Fruit fly (Drosophila melanogaster): ENCODE results near the gene CG14185.

The CG14185 gene

dm6 chr3L:20104543-20105046 is 1.3 kb upstream of the CG14185 start (continued):
- no peak for TF ChIP-seq CG5245 (GFP tag; optimal IDR thresholded peaks at IDR 0.05)
- TF ChIP-seq CG9437 (GFP tag; optimal IDR thresholded peaks at IDR 0.05): no peak
- no peak for TF ChIP-seq CG9609 (GFP tag; optimal IDR thresholded peaks at IDR 0.05)
- peak; percentile 5 for TF ChIP-seq nerfin-1 (tag; optimal IDR thresholded peaks at IDR 0.05)
- peak; percentile 50 for TF ChIP-seq CG1832 (GFP tag; optimal IDR thresholded peaks at IDR 0.05)
- TF ChIP-seq al (GFP tag; IDR thresholded peaks at IDR 0.05): no peak
- TF ChIP-seq CG18619 (GFP tag; optimal IDR thresholded peaks at IDR 0.05): no peak
- TF ChIP-seq repo (GFP tag; optimal IDR thresholded peaks at IDR 0.05): no peak
- peak; percentile 52 for TF ChIP-seq cg (GFP tag; optimal IDR thresholded peaks at IDR 0.05)
- 0 out of 2 replicates have a peak, but pooled peaks have one; percentile 17 for TF ChIP-seq slbo (GFP tag; IDR thresholded peaks at IDR 0.05)
- no peak for TF ChIP-seq Dfd (GFP tag; optimal IDR thresholded peaks at IDR 0.05)
- peak; percentile 94 for TF ChIP-seq ewg (GFP tag; optimal IDR thresholded peaks at IDR 0.05)
- peak; percentile 99 for TF ChIP-seq onecut (GFP tag; IDR thresholded peaks at IDR 0.05)
- TF ChIP-seq CG6175 (GFP tag; IDR thresholded peaks at IDR 0.05): no peak
- TF ChIP-seq Oli (tag; optimal IDR thresholded peaks at IDR 0.05): no peak
- no peak for TF ChIP-seq D19A (tag; optimal IDR thresholded peaks at IDR 0.05)
- TF ChIP-seq MTF-1 (GFP tag; optimal IDR thresholded peaks at IDR 0.05; ENCODE audit: borderline replicate concordance): no peak
- no peak for TF ChIP-seq HHEX (GFP tag; optimal IDR thresholded peaks at IDR 0.05)
- TF ChIP-seq shn (GFP tag; optimal IDR thresholded peaks at IDR 0.05): no peak
- no peak for TF ChIP-seq Dp (GFP tag; optimal IDR thresholded peaks at IDR 0.05)
- peak; percentile 34; the same call in 1 of the 3 replicates for TF ChIP-seq row (GFP tag; IDR thresholded peaks at IDR 0.05)
- no peak for TF ChIP-seq Fer1 (GFP tag; optimal IDR thresholded peaks at IDR 0.05)
- TF ChIP-seq gfzf (GFP tag; optimal IDR thresholded peaks at IDR 0.05): no peak
- no peak for TF ChIP-seq CG8359 (GFP tag; optimal IDR thresholded peaks at IDR 0.05; ENCODE audit: borderline replicate concordance)
- peak; percentile 90 for TF ChIP-seq abd-A (tag; optimal IDR thresholded peaks at IDR 0.05)
- TF ChIP-seq cas (GFP tag; IDR thresholded peaks at IDR 0.05): no peak

- TF ChIP-seq CTCF (GFP tag; optimal IDR thresholded peaks at IDR 0.05): no peak
- TF ChIP-seq Med (GFP tag): peak; percentile 32
Measured at dm6 chr3L:20111434-20111833, 5.5 kb downstream of the CG14185 start, which contains the start of gene Ir76b. TSS of gene Ir76b (minus strand) at chr3L:20111534.

dm6 chr3L:20112797-20113368 is 7.0 kb downstream of the CG14185 start, which contains the start of gene CG14187:
TSS of gene CG14187 (minus strand) at chr3L:20112847.
- no peak for TF ChIP-seq phol (tag; optimal IDR thresholded peaks at IDR 0.05)
- no peak for TF ChIP-seq repo (GFP tag; optimal IDR thresholded peaks at IDR 0.05)
- no peak for TF ChIP-seq TFAM (GFP tag; optimal IDR thresholded peaks at IDR 0.05)
- 0 out of 2 replicates have a peak, but pooled peaks have one; percentile 19 for TF ChIP-seq Atf6 (GFP tag; IDR thresholded peaks at IDR 0.05)
- peak; percentile 32 for TF ChIP-seq unpg (GFP tag; optimal IDR thresholded peaks at IDR 0.05)
- no peak for TF ChIP-seq prd (optimal IDR thresholded peaks at IDR 0.05)
- TF ChIP-seq prd (GFP tag; IDR thresholded peaks at IDR 0.05): peak; percentile 58; the same call in 2 of the 3 replicates
- TF ChIP-seq Sry-δ (GFP tag; optimal IDR thresholded peaks at IDR 0.05): peak; percentile 10
- TF ChIP-seq CG32532 (GFP tag; IDR thresholded peaks at IDR 0.05): peak; percentile 44; the same call in 1 of the 2 replicates
- peak; percentile 44; the same call in 2 of the 3 replicates for TF ChIP-seq knrl (GFP tag; IDR thresholded peaks at IDR 0.05; ENCODE audit: partially characterized antibody)
- TF ChIP-seq CTCF (GFP tag; optimal IDR thresholded peaks at IDR 0.05): peak; percentile 89
- peak; percentile 8 for TF ChIP-seq PHDP (tag; optimal IDR thresholded peaks at IDR 0.05)
- TF ChIP-seq BEAF-32 (GFP tag; optimal IDR thresholded peaks at IDR 0.05): peak; percentile 65
- TF ChIP-seq CG12391 (tag; optimal IDR thresholded peaks at IDR 0.05): peak; percentile 6
- no peak for TF ChIP-seq Bdp1 (GFP tag; optimal IDR thresholded peaks at IDR 0.05)
- TF ChIP-seq slbo (GFP tag; IDR thresholded peaks at IDR 0.05): peak; percentile 55; the same call in 1 of the 2 replicates
- TF ChIP-seq Ptx1 (GFP tag; IDR thresholded peaks at IDR 0.05): peak; percentile 25; the same call in 1 of the 2 replicates
- TF ChIP-seq Blimp-1 (GFP tag; optimal IDR thresholded peaks at IDR 0.05): peak; percentile 28
- TF ChIP-seq Atf-2 (GFP tag; optimal IDR thresholded peaks at IDR 0.05): no peak
- TF ChIP-seq CG9437 (GFP tag; optimal IDR thresholded peaks at IDR 0.05): no peak
- TF ChIP-seq Xrp1 (GFP tag; IDR thresholded peaks at IDR 0.05): peak; percentile 40; the same call in 1 of the 2 replicates
- TF ChIP-seq gsb (GFP tag; IDR thresholded peaks at IDR 0.05): no peak
- no peak for TF ChIP-seq Dref (GFP tag; IDR thresholded peaks at IDR 0.05)
- TF ChIP-seq Spps (tag; optimal IDR thresholded peaks at IDR 0.05): no peak
